Worm (Caenorhabditis elegans): ENCODE results near the gene fbxa-12.

DNA sequence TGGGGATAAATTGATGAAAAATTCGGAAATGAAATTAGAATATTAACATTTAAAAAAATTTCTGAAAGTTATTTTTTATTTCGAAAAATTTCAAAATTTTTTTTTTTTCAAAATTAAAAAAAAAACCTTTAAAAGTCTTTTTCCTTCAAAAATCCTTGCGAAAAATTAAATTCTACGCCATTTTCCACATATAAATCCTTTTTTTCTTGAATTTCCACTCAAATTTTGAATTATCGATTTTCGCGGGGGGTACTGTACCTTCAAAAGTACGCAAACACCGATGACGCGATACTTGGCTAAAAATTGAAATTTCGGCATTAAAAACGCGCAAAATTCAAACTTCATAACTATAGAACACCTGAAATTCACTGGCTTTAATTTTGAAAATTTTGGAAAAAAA lies 8.9 kb upstream of the fbxa-12 start:
- TF ChIP-seq aly-1 (tag; optimal IDR thresholded peaks at IDR 0.05) (no peak), hmg-4 (GFP tag; optimal IDR thresholded peaks at IDR 0.05) (no peak), ama-1 (optimal IDR thresholded peaks at IDR 0.05) (no peak), sea-1 (GFP tag; conservative IDR thresholded peaks at IDR 0.05) (no peak), tbx-11 (GFP tag; IDR thresholded peaks at IDR 0.05) (no peak), pes-1 (GFP tag; IDR thresholded peaks at IDR 0.05) (no peak), hmbx-1 (tag; optimal IDR thresholded peaks at IDR 0.05) (no peak), tbx-37 (GFP tag; conservative IDR thresholded peaks at IDR 0.05) (no peak), scrt-1 (GFP tag; IDR thresholded peaks at IDR 0.05) (no peak), flt-1 (GFP tag; IDR thresholded peaks at IDR 0.05) (no peak), ceh-13 (GFP tag; optimal IDR thresholded peaks at IDR 0.05) (no peak)

All from whole organism, early embryonic.